Worm (Caenorhabditis elegans): ENCODE results near the gene ing-3.
A peak's percentile ranks its signal among the peaks of the same experiment; 100 is the strongest.

Gene ing-3

DNA sequence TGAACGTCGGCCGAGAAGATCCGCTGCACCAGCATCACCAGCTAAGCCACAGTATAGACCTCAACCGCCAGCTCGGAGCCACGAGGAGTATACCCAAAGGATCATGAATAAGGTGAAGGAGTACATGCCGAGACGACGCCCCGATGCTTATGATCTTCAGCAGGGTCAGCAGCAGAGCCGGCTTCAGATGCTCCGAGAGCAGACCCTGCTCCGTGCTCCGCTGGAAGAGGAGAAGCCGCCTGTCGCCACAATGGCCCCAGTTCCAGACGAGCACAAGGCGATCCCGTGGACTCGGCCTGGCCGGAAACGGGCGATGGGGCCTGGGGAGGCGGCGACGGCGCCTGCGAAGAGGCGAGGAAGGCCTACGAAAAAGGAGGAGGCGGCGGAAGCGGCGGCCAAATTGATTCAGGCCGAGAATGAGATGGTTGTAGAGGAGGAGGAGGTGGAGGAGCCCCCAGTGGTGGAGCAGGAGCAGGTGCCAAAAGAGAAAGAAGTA is 20.5 kb downstream of the ing-3 start:
- TF ChIP-seq nhr-77 (tag; optimal IDR thresholded peaks at IDR 0.05) (no peak), mdl-1 (tag; optimal IDR thresholded peaks at IDR 0.05) (no peak), tbx-2 (tag; optimal IDR thresholded peaks at IDR 0.05) (no peak), ZK546.5 (tag; optimal IDR thresholded peaks at IDR 0.05) (no peak), nhr-23 (tag; optimal IDR thresholded peaks at IDR 0.05) (no peak), snpc-4 (tag; optimal IDR thresholded peaks at IDR 0.05) (no peak), nhr-76 (tag; optimal IDR thresholded peaks at IDR 0.05) (no peak), aly-2 (tag; optimal IDR thresholded peaks at IDR 0.05) (no peak), zag-1 (tag; optimal IDR thresholded peaks at IDR 0.05) (no peak), nhr-12 (tag; optimal IDR thresholded peaks at IDR 0.05) (no peak), eor-1 (tag; optimal IDR thresholded peaks at IDR 0.05) (no peak), lsy-12 (tag; optimal IDR thresholded peaks at IDR 0.05) (no peak), skn-1 (tag; optimal IDR thresholded peaks at IDR 0.05) (no peak), ceh-28 (tag; optimal IDR thresholded peaks at IDR 0.05) (no peak), nfya-1 (tag; optimal IDR thresholded peaks at IDR 0.05; ENCODE audit: insufficient read depth) (no peak)

DNA sequence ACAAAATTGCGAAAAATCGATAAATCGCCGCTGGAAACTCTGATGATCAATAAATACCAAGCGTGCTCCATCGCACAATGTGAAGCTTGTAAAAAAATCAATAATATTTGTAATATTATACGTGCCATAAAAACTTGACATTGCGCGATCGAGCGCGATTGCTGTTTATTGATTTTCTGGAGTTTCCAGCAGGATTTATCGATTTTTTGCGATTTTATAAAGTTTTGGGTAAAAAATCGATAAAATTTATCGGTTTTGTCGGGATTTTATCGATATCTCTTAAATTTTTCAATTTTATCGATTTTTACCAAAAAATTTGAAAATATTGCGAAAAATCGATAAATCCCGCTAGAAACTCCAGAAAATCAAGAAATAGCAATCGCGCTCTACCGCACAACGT is 23.9 kb downstream of the ing-3 start:
- peak; percentile 88 for TF ChIP-seq ceh-28 (tag; optimal IDR thresholded peaks at IDR 0.05)
- TF ChIP-seq tbx-2 (tag; optimal IDR thresholded peaks at IDR 0.05), result no peak

DNA sequence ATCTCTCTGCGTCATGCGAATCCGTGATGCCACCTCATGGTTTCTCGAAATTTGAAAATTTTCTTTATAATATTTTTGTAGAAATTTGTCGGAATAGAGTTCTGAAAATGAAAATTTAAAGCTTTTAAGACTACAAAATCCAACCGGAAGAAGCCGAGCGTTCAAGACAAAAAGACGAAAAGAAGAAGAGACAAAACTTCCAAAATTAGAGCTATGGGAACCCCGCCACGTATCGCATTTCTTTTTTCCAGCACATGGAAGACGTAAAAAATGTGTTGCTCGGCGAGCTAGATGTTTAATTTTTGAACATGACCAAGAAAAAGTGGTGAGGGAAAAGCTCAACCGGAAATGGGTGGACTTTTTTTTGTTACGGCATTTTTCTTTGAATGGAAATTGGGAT is 26.2 kb downstream of the ing-3 start, which contains the start of gene W02B8.1:
TSS of gene W02B8.1 (minus strand) at position 101 of the 400 bp plus-strand sequence.
- TF ChIP-seq ceh-16 (tag; optimal IDR thresholded peaks at IDR 0.05), result no peak
- no peak for TF ChIP-seq hmg-11 (tag; optimal IDR thresholded peaks at IDR 0.05)
- TF ChIP-seq nfya-1 (tag; optimal IDR thresholded peaks at IDR 0.05; ENCODE audit: insufficient read depth), result no peak
- TF ChIP-seq elt-3 (tag; optimal IDR thresholded peaks at IDR 0.05), result no peak
- no peak for TF ChIP-seq nhr-25 (tag; optimal IDR thresholded peaks at IDR 0.05)
- no peak for TF ChIP-seq elt-1 (tag; optimal IDR thresholded peaks at IDR 0.05)
- no peak for TF ChIP-seq ztf-4 (tag; optimal IDR thresholded peaks at IDR 0.05)
- TF ChIP-seq lin-15B (tag; optimal IDR thresholded peaks at IDR 0.05), result no peak
- TF ChIP-seq nhr-23 (tag; optimal IDR thresholded peaks at IDR 0.05), result no peak
- no peak for TF ChIP-seq fos-1 (tag; optimal IDR thresholded peaks at IDR 0.05)

DNA sequence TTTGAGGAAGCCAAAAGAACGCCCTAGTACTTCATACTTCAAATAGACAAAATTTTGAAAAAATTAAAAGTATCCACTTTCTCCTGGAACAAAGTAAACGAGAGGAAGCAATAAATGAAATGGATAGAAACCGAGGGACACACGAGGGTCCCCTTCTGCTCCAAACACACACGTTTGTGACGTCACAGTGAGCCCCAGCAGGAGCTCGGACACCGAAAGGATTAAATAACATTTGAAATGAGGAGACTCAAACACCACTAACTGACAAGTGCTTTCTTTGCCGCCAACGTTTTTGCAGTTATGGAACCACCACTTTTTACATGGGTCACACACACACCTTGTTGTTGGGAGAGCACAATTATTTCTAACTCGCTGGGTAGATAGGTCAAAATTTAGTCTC is 27.6 kb downstream of the ing-3 start:
- TF ChIP-seq nfya-1 (tag; optimal IDR thresholded peaks at IDR 0.05; ENCODE audit: insufficient read depth) (peak; percentile 48), aly-2 (tag; optimal IDR thresholded peaks at IDR 0.05) (no peak), lin-39 (tag; optimal IDR thresholded peaks at IDR 0.05) (peak; percentile 67), egl-5 (tag; optimal IDR thresholded peaks at IDR 0.05) (no peak)

DNA sequence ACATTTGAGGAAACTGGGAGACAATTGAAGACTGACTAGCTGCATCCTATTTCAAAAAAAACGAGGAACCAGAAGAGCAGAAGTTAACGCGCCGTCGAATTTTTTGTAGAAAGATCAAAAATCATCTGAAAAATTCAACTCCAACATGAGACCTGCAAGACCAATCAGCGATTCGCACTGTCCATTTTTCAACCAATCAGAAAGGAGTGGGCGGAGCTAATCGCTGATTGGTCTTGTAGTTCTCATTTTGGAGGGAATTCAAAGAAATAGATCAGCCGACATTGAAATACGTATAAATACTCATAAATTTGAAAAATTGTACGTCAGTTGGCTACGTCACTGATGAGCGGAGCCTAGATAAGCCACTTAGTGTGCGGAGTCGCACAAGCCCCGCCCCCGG is 31.8 kb downstream of the ing-3 start:
- peak; percentile 89 for TF ChIP-seq nfya-1 (tag; optimal IDR thresholded peaks at IDR 0.05; ENCODE audit: insufficient read depth)
- TF ChIP-seq ama-1 (optimal IDR thresholded peaks at IDR 0.05), result no peak
- no peak for TF ChIP-seq nhr-43 (tag; optimal IDR thresholded peaks at IDR 0.05; ENCODE audit: poor library complexity, severe bottlenecking)

DNA sequence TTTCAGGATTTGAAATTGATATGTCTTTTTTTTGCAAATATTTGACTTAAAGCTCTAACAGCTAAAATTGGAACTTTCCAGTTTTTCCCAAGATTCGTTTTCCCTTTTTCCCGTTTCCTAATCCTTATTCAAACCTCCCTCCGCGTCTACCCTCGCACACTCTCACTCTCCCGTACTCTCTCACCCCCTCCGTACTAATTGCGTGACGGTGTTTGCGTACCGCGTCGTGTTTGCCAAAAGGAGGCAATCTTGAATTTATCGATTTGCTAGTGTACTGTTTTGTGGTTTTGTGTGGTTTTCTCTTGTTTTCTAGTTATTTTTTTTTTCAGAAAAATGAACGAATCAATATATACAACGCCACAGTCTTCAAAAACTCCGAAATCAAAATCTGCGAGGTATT is 32.8 kb downstream of the ing-3 start, which contains the start of gene citk-1:
TSS of gene citk-1 (plus strand) at position 323 of the 400 bp plus-strand sequence.
- TF ChIP-seq aly-2 (tag; optimal IDR thresholded peaks at IDR 0.05) (no peak), ceh-82 (tag; optimal IDR thresholded peaks at IDR 0.05) (no peak), nhr-237 (tag; optimal IDR thresholded peaks at IDR 0.05) (no peak), nhr-77 (tag; optimal IDR thresholded peaks at IDR 0.05) (peak; percentile 9), egl-5 (tag; optimal IDR thresholded peaks at IDR 0.05) (no peak), pha-4 (tag; optimal IDR thresholded peaks at IDR 0.05) (no peak), mdl-1 (tag; optimal IDR thresholded peaks at IDR 0.05) (no peak), elt-1 (tag; optimal IDR thresholded peaks at IDR 0.05) (no peak), fkh-10 (GFP tag; optimal IDR thresholded peaks at IDR 0.05) (no peak), nhr-43 (tag; optimal IDR thresholded peaks at IDR 0.05; ENCODE audit: poor library complexity, severe bottlenecking) (no peak), ceh-16 (tag; optimal IDR thresholded peaks at IDR 0.05) (no peak), nhr-11 (tag; optimal IDR thresholded peaks at IDR 0.05) (no peak), lin-15B (tag; optimal IDR thresholded peaks at IDR 0.05) (peak; percentile 74), ztf-4 (tag; optimal IDR thresholded peaks at IDR 0.05) (no peak), ztf-11 (tag; optimal IDR thresholded peaks at IDR 0.05) (no peak), R02D3.7 (tag; optimal IDR thresholded peaks at IDR 0.05) (no peak), eor-1 (tag; optimal IDR thresholded peaks at IDR 0.05) (no peak), ama-1 (optimal IDR thresholded peaks at IDR 0.05) (no peak), jun-1 (tag; optimal IDR thresholded peaks at IDR 0.05) (no peak), nhr-25 (tag; optimal IDR thresholded peaks at IDR 0.05) (peak; percentile 59), nhr-76 (tag; optimal IDR thresholded peaks at IDR 0.05) (no peak), hmg-11 (tag; optimal IDR thresholded peaks at IDR 0.05) (no peak), egl-27 (tag; optimal IDR thresholded peaks at IDR 0.05) (no peak), nhr-67 (tag; optimal IDR thresholded peaks at IDR 0.05) (no peak), tbx-2 (tag; optimal IDR thresholded peaks at IDR 0.05) (no peak), ZK546.5 (tag; optimal IDR thresholded peaks at IDR 0.05) (no peak), unc-62 (GFP tag; optimal IDR thresholded peaks at IDR 0.05) (no peak), sea-2 (GFP tag; optimal IDR thresholded peaks at IDR 0.05) (no peak), lin-39 (tag; optimal IDR thresholded peaks at IDR 0.05) (peak; percentile 90), elt-3 (tag; optimal IDR thresholded peaks at IDR 0.05) (no peak), elt-2 (tag; optimal IDR thresholded peaks at IDR 0.05) (peak; percentile 34), fos-1 (tag; optimal IDR thresholded peaks at IDR 0.05) (no peak), daf-12 (tag; optimal IDR thresholded peaks at IDR 0.05) (no peak)

Measured in whole organism, L3 larva.